Fruit fly (Drosophila melanogaster): Measurements from ENCODE around the gene CG1116.

Gene CG1116

dm6 chr3R:5232197-5232607 lies 12.7 kb downstream of the CG1116 start, which contains the start of the genes Kat60 and Mms19 (continued):
- peak; percentile 71 for TF ChIP-seq Abd-B (GFP tag; optimal IDR thresholded peaks at IDR 0.05)
- TF ChIP-seq CG3726 (GFP tag; IDR thresholded peaks at IDR 0.05): 0 out of 3 replicates have a peak, but pooled peaks have one; percentile 11
- peak; percentile 69 for TF ChIP-seq bcd (GFP tag; optimal IDR thresholded peaks at IDR 0.05)
- peak; percentile 44 for TF ChIP-seq CG4820 (GFP tag; optimal IDR thresholded peaks at IDR 0.05)
- TF ChIP-seq vvl (GFP tag; IDR thresholded peaks at IDR 0.05): peak; percentile 65; the same call in 1 of the 2 replicates
- peak; percentile 51 for TF ChIP-seq Atf-2 (GFP tag; optimal IDR thresholded peaks at IDR 0.05)
- TF ChIP-seq schlank (tag; optimal IDR thresholded peaks at IDR 0.05): peak; percentile 6
- no peak for TF ChIP-seq sug (tag; optimal IDR thresholded peaks at IDR 0.05)
- TF ChIP-seq pnt (GFP tag; optimal IDR thresholded peaks at IDR 0.05): peak; percentile 60
- peak; percentile 75; the same call in 1 of the 3 replicates for TF ChIP-seq zen2 (GFP tag; IDR thresholded peaks at IDR 0.05; ENCODE audit: partially characterized antibody)
- peak; percentile 39 for TF ChIP-seq CG14014 (GFP tag; IDR thresholded peaks at IDR 0.05)
- peak; percentile 75 for TF ChIP-seq CoRest (tag; optimal IDR thresholded peaks at IDR 0.05)
- peak; percentile 52 for TF ChIP-seq psq (GFP tag; optimal IDR thresholded peaks at IDR 0.05)
- no peak for TF ChIP-seq jing (GFP tag; optimal IDR thresholded peaks at IDR 0.05)
- peak; percentile 44 for TF ChIP-seq HHEX (GFP tag; optimal IDR thresholded peaks at IDR 0.05)
- peak in 1 of 2 experiments; percentile 35 for TF ChIP-seq Hr51 (GFP tag; optimal IDR thresholded peaks at IDR 0.05)
- TF ChIP-seq Bgb (GFP tag; IDR thresholded peaks at IDR 0.05; ENCODE audit: partially characterized antibody): peak; percentile 94
- TF ChIP-seq CG2889 (GFP tag; IDR thresholded peaks at IDR 0.05): 0 out of 3 replicates have a peak, but pooled peaks have one; percentile 37
- TF ChIP-seq inv (GFP tag; IDR thresholded peaks at IDR 0.05; ENCODE audit: partially characterized antibody): peak; percentile 96
- TF ChIP-seq lilli (GFP tag; optimal IDR thresholded peaks at IDR 0.05): peak; percentile 87
- TF ChIP-seq pb (GFP tag; optimal IDR thresholded peaks at IDR 0.05): peak; percentile 36
- peak; percentile 36 for TF ChIP-seq CG3163 (GFP tag; optimal IDR thresholded peaks at IDR 0.05)
- no peak for TF ChIP-seq CG16779 (GFP tag; IDR thresholded peaks at IDR 0.05)
- TF ChIP-seq pfk (GFP tag; optimal IDR thresholded peaks at IDR 0.05): no peak
- TF ChIP-seq CG33557 (GFP tag; optimal IDR thresholded peaks at IDR 0.05): no peak
- peak; percentile 59 for TF ChIP-seq dm (GFP tag; optimal IDR thresholded peaks at IDR 0.05)
- peak; percentile 20 for TF ChIP-seq Fer2 (tag; optimal IDR thresholded peaks at IDR 0.05)
- peak; percentile 83 for TF ChIP-seq Rfx (GFP tag; IDR thresholded peaks at IDR 0.05)
- TF ChIP-seq Sox102F (GFP tag; optimal IDR thresholded peaks at IDR 0.05): no peak
- peak; percentile 57; the same call in 1 of the 2 replicates for TF ChIP-seq Xrp1 (GFP tag; IDR thresholded peaks at IDR 0.05)
- 0 out of 2 replicates have a peak, but pooled peaks have one; percentile 26 for TF ChIP-seq crol (GFP tag; IDR thresholded peaks at IDR 0.05)
- TF ChIP-seq Hand (GFP tag; optimal IDR thresholded peaks at IDR 0.05): no peak
- TF ChIP-seq ems (GFP tag; optimal IDR thresholded peaks at IDR 0.05): peak; percentile 50
- peak; percentile 50 for TF ChIP-seq CG10543 (GFP tag; optimal IDR thresholded peaks at IDR 0.05)
- peak; percentile 81 for TF ChIP-seq Ets97D (GFP tag; optimal IDR thresholded peaks at IDR 0.05)
- peak; percentile 90 for TF ChIP-seq sna (GFP tag; IDR thresholded peaks at IDR 0.05; ENCODE audit: partially characterized antibody)
- TF ChIP-seq CG1233 (GFP tag; optimal IDR thresholded peaks at IDR 0.05): peak; percentile 37
- peak; percentile 62 for TF ChIP-seq dmrt11E (tag; optimal IDR thresholded peaks at IDR 0.05)
- TF ChIP-seq MESR4 (GFP tag; optimal IDR thresholded peaks at IDR 0.05): no peak
- peak; percentile 26 for TF ChIP-seq ewg (GFP tag; optimal IDR thresholded peaks at IDR 0.05)
- peak; percentile 53 for TF ChIP-seq CG7928 (GFP tag; optimal IDR thresholded peaks at IDR 0.05)
- TF ChIP-seq CG10267 (tag; optimal IDR thresholded peaks at IDR 0.05): peak; percentile 76
- no peak for TF ChIP-seq Eip74EF (GFP tag; optimal IDR thresholded peaks at IDR 0.05)
- TF ChIP-seq crc (GFP tag; optimal IDR thresholded peaks at IDR 0.05): no peak
- TF ChIP-seq CG4730 (GFP tag; IDR thresholded peaks at IDR 0.05): peak; percentile 45; the same call in 1 of the 2 replicates
- TF ChIP-seq CG10431 (GFP tag; optimal IDR thresholded peaks at IDR 0.05): no peak
- TF ChIP-seq grn (GFP tag; optimal IDR thresholded peaks at IDR 0.05): no peak
- peak; percentile 66 for TF ChIP-seq maf-S (GFP tag; optimal IDR thresholded peaks at IDR 0.05)
- TF ChIP-seq cad (GFP tag; optimal IDR thresholded peaks at IDR 0.05): no peak
